Fruit fly (Drosophila melanogaster) whole organism, embryonic: ENCODE measurements around the gene CG11891.

ENCODE experiments used
- Antp ChIP-seq: fragments of 200-800 bp; sonication (Bioruptor generic); optimal IDR thresholded peaks from 3 replicates; lab custom pipeline; 2016; ENCODE audit warnings: missing biosample characterization, missing genetic modification characterization
- CG10321 ChIP-seq: fragments of 200-800 bp; sonication (Bioruptor generic); IDR thresholded peaks from 2 replicates; pipeline ENCODE4 v1.3.6; 2022; ENCODE audit warnings: missing biosample characterization, missing genetic modification characterization
- CG10565 ChIP-seq: fragments of 200-800 bp; sonication (Bioruptor generic); optimal IDR thresholded peaks from 3 replicates; lab custom pipeline; 2016; ENCODE audit warnings: missing biosample characterization, mild to moderate bottlenecking, missing genetic modification characterization
- CG10959 ChIP-seq: fragments of 200-800 bp; sonication (Bioruptor generic); IDR thresholded peaks from 2 replicates; pipeline ENCODE4 v1.3.6; 2022; ENCODE audit warnings: missing biosample characterization, missing genetic modification characterization
- CG11247 ChIP-seq: fragments of 200-800 bp; sonication (Bioruptor generic); IDR thresholded peaks from 2 replicates; pipeline ENCODE4 v1.3.6; 2022; ENCODE audit warnings: missing biosample characterization, missing genetic modification characterization
- CG11696 ChIP-seq: fragments of 200-800 bp; sonication (Bioruptor generic); IDR thresholded peaks from 2 replicates; pipeline ENCODE4 v1.3.6; 2022; ENCODE audit warnings: missing biosample characterization, missing genetic modification characterization
- CG12071 ChIP-seq: fragments of 200-800 bp; sonication (Bioruptor generic); optimal IDR thresholded peaks from 3 replicates; lab custom pipeline; 2018; ENCODE audit warnings: missing biosample characterization, mild to moderate bottlenecking, missing genetic modification characterization
- CG12104 ChIP-seq: fragments of 200-800 bp; sonication (Bioruptor generic); optimal IDR thresholded peaks from 3 replicates; lab custom pipeline; 2016; ENCODE audit warnings: missing biosample characterization, missing genetic modification characterization
- CG12155 ChIP-seq: fragments of 200-800 bp; sonication (Bioruptor generic); optimal IDR thresholded peaks from 3 replicates; lab custom pipeline; 2016; ENCODE audit warnings: missing biosample characterization, missing genetic modification characterization
- CG13287 ChIP-seq: fragments of 200-800 bp; sonication (Bioruptor generic); IDR thresholded peaks from 2 replicates; pipeline ENCODE4 v1.3.6; 2022; ENCODE audit warnings: missing biosample characterization, missing genetic modification characterization; ENCODE audit not compliant: partially characterized antibody
- CG14014 ChIP-seq: fragments of 200-800 bp; sonication (Bioruptor generic); IDR thresholded peaks from 2 replicates; pipeline ENCODE4 v1.3.6; 2022; ENCODE audit warnings: missing biosample characterization, missing genetic modification characterization
- CG14050 ChIP-seq: fragments of 200-800 bp; sonication (Bioruptor generic); IDR thresholded peaks from 3 replicates; pipeline ENCODE4 v1.3.6; 2022; ENCODE audit warnings: missing biosample characterization, missing genetic modification characterization
- CG15514 ChIP-seq: fragments of 200-800 bp; sonication (Bioruptor generic); optimal IDR thresholded peaks from 3 replicates; lab custom pipeline; 2017; ENCODE audit warnings: missing biosample characterization, missing genetic modification characterization, mild to moderate bottlenecking, moderate library complexity, missing genetic modification reagents
- CG1647 ChIP-seq: fragments of 200-800 bp; sonication (Bioruptor generic); optimal IDR thresholded peaks from 3 replicates; lab custom pipeline; 2016; ENCODE audit warnings: missing biosample characterization, missing genetic modification characterization
- CG17829 ChIP-seq: fragments of 200-800 bp; optimal IDR thresholded peaks from 2 replicates; lab custom pipeline; 2019; ENCODE audit warnings: missing biosample characterization, mild to moderate bottlenecking, missing genetic modification characterization, moderate library complexity
- CG30403 ChIP-seq: fragments of 200-800 bp; sonication (Bioruptor generic); optimal IDR thresholded peaks from 3 replicates; lab custom pipeline; 2016; ENCODE audit warnings: missing biosample characterization, missing genetic modification characterization
- CG3065 ChIP-seq: fragments of 200-800 bp; sonication (Bioruptor generic); optimal IDR thresholded peaks from 2 replicates; lab custom pipeline; 2016; ENCODE audit warnings: missing biosample characterization, missing genetic modification characterization
- CG31388 ChIP-seq: fragments of 200-800 bp; sonication (Bioruptor generic); optimal IDR thresholded peaks from 2 replicates; lab custom pipeline; 2016; ENCODE audit warnings: missing biosample characterization, missing genetic modification characterization
- CG3838 ChIP-seq: fragments of 200-800 bp; sonication (Bioruptor generic); optimal IDR thresholded peaks from 3 replicates; lab custom pipeline; 2016; ENCODE audit warnings: missing biosample characterization, missing genetic modification characterization
- CG4707 ChIP-seq: fragments of 200-800 bp; sonication (Bioruptor generic); optimal IDR thresholded peaks from 2 replicates; lab custom pipeline; 2018; ENCODE audit warnings: missing biosample characterization, mild to moderate bottlenecking, missing genetic modification characterization, moderate library complexity
- CG6854 ChIP-seq: fragments of 200-800 bp; sonication (Bioruptor generic); optimal IDR thresholded peaks from 3 replicates; lab custom pipeline; 2017; ENCODE audit warnings: missing biosample characterization, mild to moderate bottlenecking, missing genetic modification characterization
- CG8388 ChIP-seq: fragments of 200-800 bp; sonication (Bioruptor generic); optimal IDR thresholded peaks from 2 replicates; lab custom pipeline; 2019; ENCODE audit warnings: missing biosample characterization, mild to moderate bottlenecking, missing genetic modification characterization, moderate library complexity
- CG9932 ChIP-seq: fragments of 200-800 bp; sonication (Bioruptor generic); IDR thresholded peaks from 2 replicates; pipeline ENCODE4 v1.3.6; 2022; ENCODE audit warnings: missing biosample characterization, missing genetic modification characterization
- CkIIα-i1 ChIP-seq: fragments of 200-800 bp; sonication (Bioruptor generic); IDR thresholded peaks from 2 replicates; pipeline ENCODE4 v1.3.6; 2022; ENCODE audit warnings: missing biosample characterization, missing genetic modification characterization
- D ChIP-seq, 2 experiments: fragments of 200-800 bp in 1 of 2; fragments of >200 bp in 1 of 2; sonication (Bioruptor generic) in 1 of 2; optimal IDR thresholded peaks; 2 replicates in 1 of 2; 3 replicates in 1 of 2; lab custom pipeline; 2017; ENCODE audit warnings: mild to moderate bottlenecking in 1 of 2, missing biosample characterization in 1 of 2, missing genetic modification characterization in 1 of 2, missing genetic modification reagents in 1 of 2
- D19B ChIP-seq: fragments of 200-800 bp; sonication (Bioruptor generic); optimal IDR thresholded peaks from 2 replicates; lab custom pipeline; 2017; ENCODE audit warnings: missing biosample characterization, mild to moderate bottlenecking, missing genetic modification characterization
- Myb ChIP-seq: fragments of 200-800 bp; sonication (Bioruptor generic); optimal IDR thresholded peaks from 2 replicates; lab custom pipeline; 2016; ENCODE audit warnings: missing biosample characterization, missing genetic modification characterization
- Oaz ChIP-seq: fragments of 200-800 bp; sonication (Bioruptor generic); IDR thresholded peaks from 2 replicates; pipeline ENCODE4 v1.3.6; 2022; ENCODE audit warnings: missing biosample characterization, missing genetic modification characterization
- PHDP ChIP-seq: fragments of 200-800 bp; sonication (Bioruptor generic); optimal IDR thresholded peaks from 3 replicates; lab custom pipeline; 2018; ENCODE audit warnings: missing biosample characterization, mild to moderate bottlenecking, missing genetic modification characterization, moderate library complexity
- Ravus ChIP-seq: fragments of 200-800 bp; sonication (Bioruptor generic); IDR thresholded peaks from 2 replicates; pipeline ENCODE4 v1.3.6; 2022; ENCODE audit warnings: missing biosample characterization, missing genetic modification characterization
- Vsx1 ChIP-seq: fragments of 200-800 bp; sonication (Bioruptor generic); optimal IDR thresholded peaks from 2 replicates; lab custom pipeline; 2017; ENCODE audit warnings: missing biosample characterization, mild to moderate bottlenecking, missing genetic modification characterization, missing genetic modification reagents
- bowl ChIP-seq: fragments of 200-800 bp; sonication (Bioruptor generic); IDR thresholded peaks from 2 replicates; pipeline ENCODE4 v1.3.6; 2022; ENCODE audit warnings: missing biosample characterization, missing genetic modification characterization
- croc ChIP-seq: fragments of 200-800 bp; sonication (Bioruptor generic); conservative IDR thresholded peaks from 3 replicates; pipeline ENCODE4 v1.3.6; 2022; ENCODE audit warnings: missing biosample characterization, missing genetic modification characterization
- crol ChIP-seq: fragments of 200-800 bp; sonication (Bioruptor generic); IDR thresholded peaks from 2 replicates; pipeline ENCODE4 v1.3.6; 2022; ENCODE audit warnings: missing biosample characterization, missing genetic modification characterization
- danr ChIP-seq: fragments of 200-800 bp; sonication (Bioruptor generic); IDR thresholded peaks from 2 replicates; pipeline ENCODE4 v1.3.6; 2022; ENCODE audit warnings: missing biosample characterization, missing genetic modification characterization
- ewg ChIP-seq: fragments of 200-800 bp; sonication (Bioruptor generic); optimal IDR thresholded peaks from 3 replicates; lab custom pipeline; 2017; ENCODE audit warnings: mild to moderate bottlenecking, missing biosample characterization, missing genetic modification reagents, missing genetic modification characterization
- gem ChIP-seq: fragments of 200-800 bp; sonication (Bioruptor generic); optimal IDR thresholded peaks from 2 replicates; lab custom pipeline; 2019; ENCODE audit warnings: missing biosample characterization, mild to moderate bottlenecking, missing genetic modification characterization, moderate library complexity
- insv ChIP-seq, 2 experiments: fragments of 200-800 bp; sonication (Bioruptor generic); optimal IDR thresholded peaks; 3 replicates each; lab custom pipeline; 2016 to 2018; ENCODE audit warnings: missing biosample characterization in 2 of 2, missing genetic modification characterization in 2 of 2
- lilli ChIP-seq: fragments of 200-800 bp; sonication (Bioruptor generic); optimal IDR thresholded peaks from 3 replicates; lab custom pipeline; 2016; ENCODE audit warnings: missing biosample characterization, missing genetic modification characterization
- nau ChIP-seq: fragments of 200-800 bp; sonication (Bioruptor generic); optimal IDR thresholded peaks from 3 replicates; lab custom pipeline; 2017; ENCODE audit warnings: missing biosample characterization, mild to moderate bottlenecking, missing genetic modification characterization, missing genetic modification reagents
- otp ChIP-seq: fragments of 200-800 bp; sonication (Bioruptor generic); IDR thresholded peaks from 3 replicates; pipeline ENCODE4, ENCODE4 v1.3.6; 2022; ENCODE audit warnings: missing biosample characterization, missing genetic modification characterization
- pan ChIP-seq, 4 experiments: fragments of >200 bp in 3 of 4; fragments of 200-800 bp in 1 of 4; sonication (Bioruptor generic) in 1 of 4; optimal IDR thresholded peaks in 3 of 4; IDR thresholded peaks in 1 of 4; 2 replicates each; pipeline versions ENCODE4 v1.3.6 to Lab custom; 2017 to 2022; ENCODE audit warnings: missing biosample characterization in 2 of 4, missing genetic modification characterization in 2 of 4, mixed read lengths in 1 of 4
- rib ChIP-seq: fragments of 200-800 bp; sonication (Bioruptor generic); IDR thresholded peaks from 2 replicates; pipeline ENCODE4 v1.3.6; 2022; ENCODE audit warnings: missing biosample characterization, missing genetic modification characterization
- ro ChIP-seq: fragments of 200-800 bp; sonication (Bioruptor generic); IDR thresholded peaks from 2 replicates; pipeline ENCODE4 v1.3.6; 2022; ENCODE audit warnings: missing biosample characterization, missing genetic modification characterization
- sc ChIP-seq, 3 experiments: fragments of >200 bp in 2 of 3; fragments of 200-800 bp in 1 of 3; sonication (Bioruptor generic) in 1 of 3; optimal IDR thresholded peaks; 2 replicates in 2 of 3; 3 replicates in 1 of 3; lab custom pipeline; 2017; ENCODE audit warnings: mild to moderate bottlenecking in 1 of 3, missing biosample characterization in 1 of 3, missing genetic modification characterization in 1 of 3, missing genetic modification reagents in 1 of 3
- slbo ChIP-seq: fragments of 200-800 bp; sonication (Bioruptor generic); IDR thresholded peaks from 2 replicates; pipeline ENCODE4 v1.3.6; 2022; ENCODE audit warnings: missing biosample characterization, missing genetic modification characterization
- slou ChIP-seq: fragments of 200-800 bp; sonication (Bioruptor generic); optimal IDR thresholded peaks from 3 replicates; lab custom pipeline; 2016; ENCODE audit warnings: missing biosample characterization, missing genetic modification characterization
- zen2 ChIP-seq: fragments of 200-800 bp; sonication (Bioruptor generic); IDR thresholded peaks from 3 replicates; pipeline ENCODE4 v1.3.6; 2022; ENCODE audit warnings: missing biosample characterization, missing genetic modification characterization; ENCODE audit not compliant: partially characterized antibody

The CG11891 gene

dm6 chr3R:25249145-25250141 lies 20.6 kb upstream of the CG11891 start, which contains the start of gene Nup358 (continued):
- no peak for TF ChIP-seq CG3065 (GFP tag; lab: Kevin White, UChicago)
- TF ChIP-seq CG10565 (GFP tag; lab: Kevin White, UChicago) = no peak
- no peak for TF ChIP-seq bowl (GFP tag; lab: Robert Waterston, UW)
- peak; percentile 64 for TF ChIP-seq CG9932 (GFP tag; lab: Robert Waterston, UW)
- no peak for TF ChIP-seq D19B (GFP tag; lab: Kevin White, UChicago)
- TF ChIP-seq CG11247 (GFP tag; lab: Robert Waterston, UW) = no peak
- no peak for TF ChIP-seq CkIIα-i1 (GFP tag; lab: Robert Waterston, UW)
- TF ChIP-seq lilli (GFP tag; lab: Kevin White, UChicago) = no peak
- TF ChIP-seq PHDP = no peak
- TF ChIP-seq Ravus (GFP tag; lab: Robert Waterston, UW) = no peak
- no peak for TF ChIP-seq CG8388 (GFP tag; lab: Kevin White, UChicago)
- no peak for TF ChIP-seq Antp (GFP tag; lab: Kevin White, UChicago)
- no peak for TF ChIP-seq CG11696 (GFP tag; lab: Robert Waterston, UW)
- TF ChIP-seq croc (GFP tag; lab: Robert Waterston, UW) = no peak
- no peak for TF ChIP-seq otp
- TF ChIP-seq CG6854 = no peak
- TF ChIP-seq CG10959 (GFP tag; lab: Robert Waterston, UW) = no peak
- no peak for TF ChIP-seq insv (GFP tag; optimal IDR thresholded peaks at IDR 0.05; lab: Kevin White, UChicago)
- no peak for TF ChIP-seq nau (GFP tag; lab: Kevin White, UChicago)
- TF ChIP-seq Vsx1 (GFP tag; lab: Kevin White, UChicago) = no peak
- TF ChIP-seq slbo (GFP tag; lab: Robert Waterston, UW) = no peak
- TF ChIP-seq CG17829 (tag; lab: Kevin White, UChicago) = peak; percentile 35
- TF ChIP-seq pan (optimal IDR thresholded peaks at IDR 0.05; lab: Kevin White, UChicago) = no peak
- no peak for TF ChIP-seq pan (GFP tag; optimal IDR thresholded peaks at IDR 0.05 in 1 of 2, IDR thresholded peaks at IDR 0.05 in 1 of 2)
- TF ChIP-seq CG14050 (GFP tag; lab: Robert Waterston, UW) = no peak
- TF ChIP-seq CG3838 = no peak
- TF ChIP-seq sc (optimal IDR thresholded peaks at IDR 0.05; lab: Kevin White, UChicago) = no peak
- TF ChIP-seq sc (GFP tag; optimal IDR thresholded peaks at IDR 0.05; lab: Kevin White, UChicago) = no peak
- TF ChIP-seq ro (GFP tag; lab: Robert Waterston, UW) = no peak
- no peak for TF ChIP-seq CG12071 (GFP tag; lab: Kevin White, UChicago)
- no peak for TF ChIP-seq CG12155
- peak; percentile 33 for TF ChIP-seq CG15514
- no peak for TF ChIP-seq CG4707
- no peak for TF ChIP-seq CG14014 (GFP tag; lab: Robert Waterston, UW)
- TF ChIP-seq CG10321 = no peak
- no peak for TF ChIP-seq CG12104
- no peak for TF ChIP-seq D (optimal IDR thresholded peaks at IDR 0.05; lab: Kevin White, UChicago)
- TF ChIP-seq D (GFP tag; optimal IDR thresholded peaks at IDR 0.05; lab: Kevin White, UChicago) = no peak
- TF ChIP-seq slou (GFP tag; lab: Kevin White, UChicago) = no peak
- peak; percentile 20 for TF ChIP-seq CG30403 (GFP tag; lab: Kevin White, UChicago)
- no peak for TF ChIP-seq crol (GFP tag; lab: Robert Waterston, UW)
- no peak for TF ChIP-seq CG31388 (GFP tag; lab: Kevin White, UChicago)
- peak; percentile 9 for TF ChIP-seq Myb (GFP tag; lab: Kevin White, UChicago)
- peak; percentile 95 for TF ChIP-seq rib (GFP tag; lab: Robert Waterston, UW)
- no peak for TF ChIP-seq ewg (GFP tag; lab: Kevin White, UChicago)
- TF ChIP-seq gem = no peak
- no peak for TF ChIP-seq Oaz (GFP tag; lab: Robert Waterston, UW)
- TF ChIP-seq CG1647 = no peak
- TF ChIP-seq CG13287 (GFP tag; lab: Robert Waterston, UW) = peak; percentile 97
- peak; percentile 98 for TF ChIP-seq zen2 (GFP tag; lab: Robert Waterston, UW)
- TF ChIP-seq danr (GFP tag; lab: Robert Waterston, UW) = no peak
